Fruit fly (Drosophila melanogaster) Kc167 (cell line): ENCODE measurements around the gene CG32812.

Experiments used
- Myc ChIP-seq: fragments of >200 bp; optimal IDR thresholded peaks from 2 replicates; lab custom pipeline; 2017; ENCODE audit warnings: missing external identifiers
- Sin3A ChIP-seq: fragments of >200 bp; optimal IDR thresholded peaks from 2 replicates; lab custom pipeline; 2018; ENCODE audit warnings: missing external identifiers
- h ChIP-seq: fragments of >200 bp; optimal IDR thresholded peaks from 3 replicates; lab custom pipeline; 2018; ENCODE audit warnings: missing external identifiers
- insv ChIP-seq: fragments of >200 bp; optimal IDR thresholded peaks from 3 replicates; lab custom pipeline; 2018; ENCODE audit warnings: missing external identifiers
- psq ChIP-seq: fragments of >200 bp; optimal IDR thresholded peaks from 2 replicates; lab custom pipeline; 2017; ENCODE audit warnings: missing external identifiers

- TF ChIP-seq psq: no peak
- no peak for TF ChIP-seq insv (lab: Kevin White, UChicago)
- no peak for TF ChIP-seq h
- TF ChIP-seq Myc (lab: Kevin White, UChicago): no peak
- no peak for TF ChIP-seq Sin3A
These were observed 37.0 kb upstream of the CG32812 start for dm6 chrX:1250104-1250503.
